Fruit fly (Drosophila melanogaster): ENCODE results near the gene CG17327.

The CG17327 gene

dm6 chr3R:13030257-13031173 lies 33.0 kb upstream of the CG17327 start, which contains the start of the genes CG46281 and CG46280:
Gene CG46281 (minus strand): TSS chr3R:13030307.
Gene CG46280 (minus strand): TSS chr3R:13030659.
- TF ChIP-seq CG8478 (optimal IDR thresholded peaks at IDR 0.05) (no peak), psq (optimal IDR thresholded peaks at IDR 0.05) (no peak), usp (GFP tag; optimal IDR thresholded peaks at IDR 0.05) (no peak), EcR (GFP tag; optimal IDR thresholded peaks at IDR 0.05) (no peak), Dll (optimal IDR thresholded peaks at IDR 0.05) (no peak), pan (optimal IDR thresholded peaks at IDR 0.05) (no peak)

dm6 chr3R:13018995-13019394 lies 21.5 kb upstream of the CG17327 start:
- no peak for TF ChIP-seq Dll (optimal IDR thresholded peaks at IDR 0.05)
- no peak for TF ChIP-seq usp (GFP tag; optimal IDR thresholded peaks at IDR 0.05)
- TF ChIP-seq psq (optimal IDR thresholded peaks at IDR 0.05) = no peak
- TF ChIP-seq EcR (GFP tag; optimal IDR thresholded peaks at IDR 0.05) = no peak
- TF ChIP-seq pan (optimal IDR thresholded peaks at IDR 0.05) = no peak
- no peak for TF ChIP-seq CG8478 (optimal IDR thresholded peaks at IDR 0.05)

- no peak for TF ChIP-seq psq (optimal IDR thresholded peaks at IDR 0.05)
- TF ChIP-seq usp (GFP tag; optimal IDR thresholded peaks at IDR 0.05) = no peak
- no peak for TF ChIP-seq pan (optimal IDR thresholded peaks at IDR 0.05)
- no peak for TF ChIP-seq CG8478 (optimal IDR thresholded peaks at IDR 0.05)
- TF ChIP-seq EcR (GFP tag; optimal IDR thresholded peaks at IDR 0.05) = no peak
- no peak for TF ChIP-seq Dll (optimal IDR thresholded peaks at IDR 0.05)
Observed at dm6 chr3R:13018284-13018900, 20.9 kb upstream of the CG17327 start.

- TF ChIP-seq psq (optimal IDR thresholded peaks at IDR 0.05) (no peak), Dll (optimal IDR thresholded peaks at IDR 0.05) (no peak), CG8478 (optimal IDR thresholded peaks at IDR 0.05) (no peak), usp (GFP tag; optimal IDR thresholded peaks at IDR 0.05) (no peak), pan (optimal IDR thresholded peaks at IDR 0.05) (no peak), EcR (GFP tag; optimal IDR thresholded peaks at IDR 0.05) (no peak)
Observed at dm6 chr3R:13017623-13018036, 20.1 kb upstream of the CG17327 start.

- no peak for TF ChIP-seq usp (GFP tag; optimal IDR thresholded peaks at IDR 0.05)
- no peak for TF ChIP-seq EcR (GFP tag; optimal IDR thresholded peaks at IDR 0.05)
- no peak for TF ChIP-seq Dll (optimal IDR thresholded peaks at IDR 0.05)
- no peak for TF ChIP-seq CG8478 (optimal IDR thresholded peaks at IDR 0.05)
- TF ChIP-seq psq (optimal IDR thresholded peaks at IDR 0.05) = no peak
- no peak for TF ChIP-seq pan (optimal IDR thresholded peaks at IDR 0.05)
Observed at dm6 chr3R:13015811-13016766, 18.6 kb upstream of the CG17327 start.

- TF ChIP-seq pan (optimal IDR thresholded peaks at IDR 0.05) = no peak
- no peak for TF ChIP-seq EcR (GFP tag; optimal IDR thresholded peaks at IDR 0.05)
- no peak for TF ChIP-seq usp (GFP tag; optimal IDR thresholded peaks at IDR 0.05)
- TF ChIP-seq CG8478 (optimal IDR thresholded peaks at IDR 0.05) = no peak
- TF ChIP-seq psq (optimal IDR thresholded peaks at IDR 0.05) = no peak
- no peak for TF ChIP-seq Dll (optimal IDR thresholded peaks at IDR 0.05)
Observed at dm6 chr3R:13015402-13015801, 17.9 kb upstream of the CG17327 start.

- TF ChIP-seq CG8478 (optimal IDR thresholded peaks at IDR 0.05) (no peak), EcR (GFP tag; optimal IDR thresholded peaks at IDR 0.05) (no peak), Dll (optimal IDR thresholded peaks at IDR 0.05) (no peak), usp (GFP tag; optimal IDR thresholded peaks at IDR 0.05) (no peak), pan (optimal IDR thresholded peaks at IDR 0.05) (no peak), psq (optimal IDR thresholded peaks at IDR 0.05) (no peak)
Observed at dm6 chr3R:13014168-13014881, 16.8 kb upstream of the CG17327 start.

- TF ChIP-seq psq (optimal IDR thresholded peaks at IDR 0.05) = no peak
- TF ChIP-seq Dll (optimal IDR thresholded peaks at IDR 0.05) = no peak
Observed at dm6 chr3R:13012990-13013389, 15.5 kb upstream of the CG17327 start.

dm6 chr3R:13012351-13012750 lies 14.8 kb upstream of the CG17327 start:
- TF ChIP-seq pan (optimal IDR thresholded peaks at IDR 0.05) = no peak
- TF ChIP-seq CG8478 (optimal IDR thresholded peaks at IDR 0.05) = peak; percentile 85
- peak; percentile 29 for TF ChIP-seq Dll (optimal IDR thresholded peaks at IDR 0.05)
- no peak for TF ChIP-seq usp (GFP tag; optimal IDR thresholded peaks at IDR 0.05)
- no peak for TF ChIP-seq psq (optimal IDR thresholded peaks at IDR 0.05)
- peak in 1 of 2 experiments; percentile 3 for TF ChIP-seq EcR (GFP tag; optimal IDR thresholded peaks at IDR 0.05)

- no peak for TF ChIP-seq EcR (GFP tag; optimal IDR thresholded peaks at IDR 0.05)
- no peak for TF ChIP-seq psq (optimal IDR thresholded peaks at IDR 0.05)
- no peak for TF ChIP-seq CG8478 (optimal IDR thresholded peaks at IDR 0.05)
- TF ChIP-seq pan (optimal IDR thresholded peaks at IDR 0.05) = no peak
- no peak for TF ChIP-seq Dll (optimal IDR thresholded peaks at IDR 0.05)
Observed at dm6 chr3R:13011621-13011963, 14.1 kb upstream of the CG17327 start, which contains the start of gene CtBP. Gene CtBP (plus strand): TSS chr3R:13011649.
